Fruit fly (Drosophila melanogaster) whole organism, embryonic: ENCODE results near the gene cac.

ENCODE experiments used
- Adf1 ChIP-seq: fragments of 200-800 bp; sonication (Bioruptor generic); IDR thresholded peaks from 2 replicates; pipeline ENCODE4 v1.3.6; 2022; ENCODE audit warnings: missing biosample characterization, missing genetic modification characterization
- Atf-2 ChIP-seq: fragments of 200-800 bp; sonication (Bioruptor generic); optimal IDR thresholded peaks from 2 replicates; lab custom pipeline; 2016; ENCODE audit warnings: missing biosample characterization, missing genetic modification characterization
- Atf3 ChIP-seq: fragments of 200-800 bp; sonication (Bioruptor generic); optimal IDR thresholded peaks from 3 replicates; lab custom pipeline; 2016; ENCODE audit warnings: missing biosample characterization, missing genetic modification characterization
- B-H1 ChIP-seq: fragments of 200-800 bp; sonication (Bioruptor generic); IDR thresholded peaks from 3 replicates; pipeline ENCODE4 v1.3.6; 2022; ENCODE audit warnings: missing biosample characterization, missing genetic modification characterization
- B-H2 ChIP-seq: fragments of 200-800 bp; sonication (Bioruptor generic); optimal IDR thresholded peaks from 2 replicates; lab custom pipeline; 2018; ENCODE audit warnings: missing biosample characterization, mild to moderate bottlenecking, missing genetic modification characterization
- CG10147 ChIP-seq: fragments of 200-800 bp; sonication (Bioruptor generic); optimal IDR thresholded peaks from 2 replicates; lab custom pipeline; 2019; ENCODE audit warnings: missing biosample characterization, mild to moderate bottlenecking, missing genetic modification characterization, moderate library complexity
- CG11695 ChIP-seq: fragments of 200-800 bp; sonication (Bioruptor generic); IDR thresholded peaks from 3 replicates; pipeline ENCODE4 v1.3.6; 2022; ENCODE audit warnings: missing biosample characterization, missing genetic modification characterization
- CG11723 ChIP-seq: fragments of 200-800 bp; sonication (Bioruptor generic); optimal IDR thresholded peaks from 2 replicates; lab custom pipeline; 2017; ENCODE audit warnings: missing biosample characterization, mild to moderate bottlenecking, missing genetic modification characterization
- CG13287 ChIP-seq: fragments of 200-800 bp; sonication (Bioruptor generic); IDR thresholded peaks from 2 replicates; pipeline ENCODE4 v1.3.6; 2022; ENCODE audit warnings: missing biosample characterization, missing genetic modification characterization; ENCODE audit not compliant: partially characterized antibody
- CG13296 ChIP-seq: fragments of 200-800 bp; sonication (Bioruptor generic); optimal IDR thresholded peaks from 3 replicates; lab custom pipeline; 2018; ENCODE audit warnings: missing biosample characterization, mild to moderate bottlenecking, missing genetic modification characterization
- CG14441 ChIP-seq: fragments of 200-800 bp; sonication (Bioruptor generic); IDR thresholded peaks from 2 replicates; pipeline ENCODE4 v1.3.6; 2022; ENCODE audit warnings: missing biosample characterization, missing genetic modification characterization
- CG14667 ChIP-seq: fragments of 200-800 bp; sonication (Bioruptor generic); IDR thresholded peaks from 2 replicates; pipeline ENCODE4 v1.3.6; 2022; ENCODE audit warnings: missing biosample characterization, missing genetic modification characterization
- CG14860 ChIP-seq: fragments of 200-800 bp; sonication (Bioruptor generic); IDR thresholded peaks from 3 replicates; pipeline ENCODE4 v1.3.6; 2022; ENCODE audit warnings: missing biosample characterization, missing genetic modification characterization; ENCODE audit not compliant: partially characterized antibody
- CG1792 ChIP-seq: fragments of 200-800 bp; sonication (Bioruptor generic); optimal IDR thresholded peaks from 2 replicates; lab custom pipeline; 2016; ENCODE audit warnings: missing biosample characterization, missing genetic modification characterization
- CG18599 ChIP-seq: fragments of 200-800 bp; sonication (Bioruptor generic); optimal IDR thresholded peaks from 3 replicates; lab custom pipeline; 2017; ENCODE audit warnings: missing biosample characterization, missing genetic modification characterization, mild to moderate bottlenecking, moderate library complexity, missing genetic modification reagents
- CG2199 ChIP-seq: fragments of 200-800 bp; sonication (Bioruptor generic); IDR thresholded peaks from 3 replicates; pipeline ENCODE4 v1.3.6; 2022; ENCODE audit warnings: missing biosample characterization, missing genetic modification characterization
- CG3407 ChIP-seq: fragments of 200-800 bp; sonication (Bioruptor generic); optimal IDR thresholded peaks from 2 replicates; lab custom pipeline; 2018; ENCODE audit warnings: missing biosample characterization, mild to moderate bottlenecking, missing genetic modification characterization
- CG34422 ChIP-seq: fragments of 200-800 bp; sonication (Bioruptor generic); IDR thresholded peaks from 3 replicates; pipeline ENCODE4 v1.3.6; 2022; ENCODE audit warnings: missing biosample characterization, missing genetic modification characterization
- CG3726 ChIP-seq: fragments of 200-800 bp; sonication (Bioruptor generic); IDR thresholded peaks from 3 replicates; pipeline ENCODE4, ENCODE4 v1.3.6; 2022; ENCODE audit warnings: missing biosample characterization, missing genetic modification characterization
- CG43689 ChIP-seq: fragments of 200-800 bp; sonication (Bioruptor generic); IDR thresholded peaks from 2 replicates; pipeline ENCODE4 v1.3.6; 2022; ENCODE audit warnings: missing biosample characterization, missing genetic modification characterization
- CG8290 ChIP-seq, 3 experiments: fragments of 200-800 bp; sonication (Bioruptor generic); optimal IDR thresholded peaks; 2 replicates each; lab custom pipeline; 2016 to 2019; ENCODE audit warnings: missing biosample characterization in 3 of 3, missing genetic modification characterization in 3 of 3, mild to moderate bottlenecking in 2 of 3, moderate library complexity in 1 of 3
- CG8765 ChIP-seq: fragments of 200-800 bp; sonication (Bioruptor generic); IDR thresholded peaks from 2 replicates; pipeline ENCODE4 v1.3.6; 2022; ENCODE audit warnings: missing biosample characterization, missing genetic modification characterization
- Dip2 ChIP-seq: fragments of 200-800 bp; sonication (Bioruptor generic); IDR thresholded peaks from 2 replicates; pipeline ENCODE4 v1.3.6; 2022; ENCODE audit warnings: missing biosample characterization, missing genetic modification characterization
- Dip3 ChIP-seq: fragments of 200-800 bp; sonication (Bioruptor generic); optimal IDR thresholded peaks from 3 replicates; lab custom pipeline; 2016; ENCODE audit warnings: missing biosample characterization, missing genetic modification characterization
- Gug ChIP-seq: fragments of 200-800 bp; sonication (Bioruptor generic); IDR thresholded peaks from 4 replicates; pipeline ENCODE4 v1.3.6; 2022; ENCODE audit warnings: missing biosample characterization, missing genetic modification characterization
- MESR4 ChIP-seq: fragments of 200-800 bp; sonication (Bioruptor generic); optimal IDR thresholded peaks from 2 replicates; lab custom pipeline; 2018; ENCODE audit warnings: missing biosample characterization, mild to moderate bottlenecking, missing genetic modification characterization, moderate library complexity
- MTF-1 ChIP-seq: fragments of 200-800 bp; sonication (Bioruptor generic); optimal IDR thresholded peaks from 2 replicates; lab custom pipeline; 2018; ENCODE audit warnings: missing biosample characterization, mild to moderate bottlenecking, missing genetic modification characterization, borderline replicate concordance
- NC2β ChIP-seq: fragments of 200-800 bp; sonication (Bioruptor generic); optimal IDR thresholded peaks from 2 replicates; lab custom pipeline; 2016; ENCODE audit warnings: missing biosample characterization, missing genetic modification characterization
- NK7.1 ChIP-seq: fragments of 200-800 bp; sonication (Bioruptor generic); optimal IDR thresholded peaks from 3 replicates; lab custom pipeline; 2016; ENCODE audit warnings: missing biosample characterization, missing genetic modification characterization
- Optix ChIP-seq: fragments of 200-800 bp; sonication (Bioruptor generic); IDR thresholded peaks from 3 replicates; pipeline ENCODE4 v1.3.6; 2022; ENCODE audit warnings: missing biosample characterization, missing genetic modification characterization
- Rx ChIP-seq: fragments of 200-800 bp; sonication (Bioruptor generic); IDR thresholded peaks from 2 replicates; pipeline ENCODE4 v1.3.6; 2022; ENCODE audit warnings: missing biosample characterization, missing genetic modification characterization
- Sin3A ChIP-seq: fragments of >200 bp; optimal IDR thresholded peaks from 2 replicates; lab custom pipeline; 2018
- Sox102F ChIP-seq: fragments of 200-800 bp; sonication (Bioruptor generic); optimal IDR thresholded peaks from 2 replicates; lab custom pipeline; 2018; ENCODE audit warnings: missing biosample characterization, mild to moderate bottlenecking, missing genetic modification characterization, moderate library complexity
- Stat92E ChIP-seq, 3 experiments: fragments of >200 bp in 2 of 3; fragments of 200-800 bp in 1 of 3; sonication (Bioruptor generic) in 1 of 3; optimal IDR thresholded peaks; 2 replicates each; lab custom pipeline; 2017 to 2019; ENCODE audit warnings: missing biosample characterization in 3 of 3, missing genetic modification characterization in 3 of 3, mild to moderate bottlenecking in 1 of 3, moderate library complexity in 1 of 3
- Xbp1 ChIP-seq: fragments of 200-800 bp; sonication (Bioruptor generic); optimal IDR thresholded peaks from 3 replicates; lab custom pipeline; 2016; ENCODE audit warnings: missing biosample characterization, mild to moderate bottlenecking, missing genetic modification characterization
- bcd ChIP-seq: fragments of 200-800 bp; sonication (Bioruptor generic); optimal IDR thresholded peaks from 2 replicates; lab custom pipeline; 2017; ENCODE audit warnings: missing biosample characterization, mild to moderate bottlenecking, missing genetic modification characterization
- bowl ChIP-seq: fragments of 200-800 bp; sonication (Bioruptor generic); IDR thresholded peaks from 2 replicates; pipeline ENCODE4 v1.3.6; 2022; ENCODE audit warnings: missing biosample characterization, missing genetic modification characterization
- btn ChIP-seq: fragments of 200-800 bp; sonication (Bioruptor generic); optimal IDR thresholded peaks from 2 replicates; lab custom pipeline; 2016; ENCODE audit warnings: missing biosample characterization, missing genetic modification characterization
- chinmo ChIP-seq: fragments of 200-800 bp; sonication (Bioruptor generic); IDR thresholded peaks from 4 replicates; pipeline ENCODE4 v1.3.6; 2022; ENCODE audit warnings: missing biosample characterization, missing genetic modification characterization; ENCODE audit not compliant: partially characterized antibody
- chn ChIP-seq: fragments of 200-800 bp; sonication (Bioruptor generic); optimal IDR thresholded peaks from 2 replicates; lab custom pipeline; 2016; ENCODE audit warnings: missing biosample characterization, missing genetic modification characterization
- da ChIP-seq: fragments of 200-800 bp; sonication (Bioruptor generic); optimal IDR thresholded peaks from 2 replicates; lab custom pipeline; 2016; ENCODE audit warnings: missing biosample characterization, missing genetic modification characterization
- dati ChIP-seq: fragments of 200-800 bp; sonication (Bioruptor generic); IDR thresholded peaks from 2 replicates; pipeline ENCODE4 v1.3.6; 2022; ENCODE audit warnings: missing biosample characterization, missing genetic modification characterization
- esg ChIP-seq: fragments of 200-800 bp; sonication (Bioruptor generic); conservative IDR thresholded peaks from 2 replicates; pipeline ENCODE4 v1.3.6; 2022; ENCODE audit warnings: missing biosample characterization, missing genetic modification characterization
- grau ChIP-seq: fragments of 200-800 bp; optimal IDR thresholded peaks from 3 replicates; lab custom pipeline; 2019; ENCODE audit warnings: missing biosample characterization, mild to moderate bottlenecking, missing genetic modification characterization, moderate library complexity
- kay ChIP-seq: fragments of 200-800 bp; sonication (Bioruptor generic); optimal IDR thresholded peaks from 2 replicates; lab custom pipeline; 2016; ENCODE audit warnings: missing biosample characterization, missing genetic modification characterization
- peb ChIP-seq: fragments of 200-800 bp; sonication (Bioruptor generic); IDR thresholded peaks from 2 replicates; pipeline ENCODE4 v1.3.6; 2022; ENCODE audit warnings: missing biosample characterization, missing genetic modification characterization
- psq ChIP-seq: fragments of 200-800 bp; sonication (Bioruptor generic); optimal IDR thresholded peaks from 2 replicates; lab custom pipeline; 2017; ENCODE audit warnings: missing biosample characterization, missing genetic modification characterization
- pzg ChIP-seq: fragments of 200-800 bp; sonication (Bioruptor generic); optimal IDR thresholded peaks from 3 replicates; lab custom pipeline; 2018; ENCODE audit warnings: missing biosample characterization, mild to moderate bottlenecking, missing genetic modification characterization, moderate library complexity
- tap ChIP-seq: fragments of 200-800 bp; optimal IDR thresholded peaks from 3 replicates; lab custom pipeline; 2019; ENCODE audit warnings: missing biosample characterization, mild to moderate bottlenecking, missing genetic modification characterization, moderate library complexity
- vnd ChIP-seq: fragments of 200-800 bp; sonication (Bioruptor generic); IDR thresholded peaks from 3 replicates; pipeline ENCODE4 v1.3.6; 2022; ENCODE audit warnings: missing biosample characterization, missing genetic modification characterization; ENCODE audit not compliant: partially characterized antibody

The cac gene

dm6 chrX:11920959-11921358 lies 63.9 kb downstream of the cac start (continued):
- peak in 1 of 3 experiments; percentile 45 for TF ChIP-seq Stat92E (GFP tag; optimal IDR thresholded peaks at IDR 0.05; lab: Kevin White, UChicago)
- TF ChIP-seq peb (GFP tag; lab: Robert Waterston, UW): peak; percentile 74
- TF ChIP-seq btn (GFP tag; lab: Kevin White, UChicago): no peak
- TF ChIP-seq Atf-2 (GFP tag; lab: Kevin White, UChicago): peak; percentile 69
- peak; percentile 54; the same call in 1 of the 2 replicates for TF ChIP-seq bowl (GFP tag; lab: Robert Waterston, UW)
- peak; percentile 90 for TF ChIP-seq Xbp1 (GFP tag; lab: Kevin White, UChicago)
- TF ChIP-seq NK7.1 (GFP tag; lab: Kevin White, UChicago): peak; percentile 60
- TF ChIP-seq Atf3 (GFP tag; lab: Kevin White, UChicago): peak; percentile 43
- TF ChIP-seq chn (GFP tag; lab: Kevin White, UChicago): peak; percentile 69
- peak; percentile 63 for TF ChIP-seq B-H2 (GFP tag; lab: Kevin White, UChicago)
- peak; percentile 87 for TF ChIP-seq CG34422 (GFP tag; lab: Robert Waterston, UW)
- peak; percentile 58 for TF ChIP-seq Gug
- peak; percentile 5 for TF ChIP-seq MESR4 (GFP tag; lab: Kevin White, UChicago)
- no peak for TF ChIP-seq Optix (GFP tag; lab: Robert Waterston, UW)
- peak; percentile 34 for TF ChIP-seq psq (GFP tag; lab: Kevin White, UChicago)
- TF ChIP-seq CG13287: no peak
- TF ChIP-seq CG2199 (GFP tag; lab: Robert Waterston, UW): 0 out of 3 replicates have a peak, but pooled peaks have one; percentile 42
- TF ChIP-seq CG8290 (GFP tag; optimal IDR thresholded peaks at IDR 0.05; lab: Kevin White, UChicago): peak; percentile 71
- TF ChIP-seq CG8290 (tag; optimal IDR thresholded peaks at IDR 0.05; lab: Kevin White, UChicago): peak in 1 of 2 experiments; percentile 39
- peak; percentile 69 for TF ChIP-seq Dip3
- peak; percentile 92 for TF ChIP-seq CG10147 (GFP tag; lab: Kevin White, UChicago)
- TF ChIP-seq CG14860 (GFP tag; lab: Robert Waterston, UW): no peak
- peak; percentile 58 for TF ChIP-seq Adf1 (GFP tag; lab: Robert Waterston, UW)
- TF ChIP-seq esg (GFP tag; lab: Robert Waterston, UW): peak; percentile 82
- peak; percentile 78; the same call in 2 of the 3 replicates for TF ChIP-seq CG3726 (GFP tag; lab: Robert Waterston, UW)
- 0 out of 2 replicates have a peak, but pooled peaks have one; percentile 18 for TF ChIP-seq CG8765 (GFP tag; lab: Robert Waterston, UW)
- 0 out of 2 replicates have a peak, but pooled peaks have one; percentile 19 for TF ChIP-seq Dip2 (GFP tag; lab: Robert Waterston, UW)
- TF ChIP-seq CG14667: peak; percentile 74
- TF ChIP-seq dati (GFP tag; lab: Robert Waterston, UW): 0 out of 2 replicates have a peak, but pooled peaks have one; percentile 16
- 0 out of 2 replicates have a peak, but pooled peaks have one; percentile 40 for TF ChIP-seq CG43689
- TF ChIP-seq pzg (GFP tag; lab: Kevin White, UChicago): no peak
- peak; percentile 93 for TF ChIP-seq grau
- TF ChIP-seq Sox102F: peak; percentile 93
- TF ChIP-seq Rx (GFP tag; lab: Robert Waterston, UW): peak; percentile 59; the same call in 1 of the 2 replicates
- peak; percentile 77 for TF ChIP-seq CG11723
- TF ChIP-seq kay (GFP tag; lab: Kevin White, UChicago): peak; percentile 59
- peak; percentile 87 for TF ChIP-seq CG18599 (GFP tag; lab: Kevin White, UChicago)
- TF ChIP-seq Sin3A: no peak
- TF ChIP-seq tap (tag; lab: Kevin White, UChicago): peak; percentile 88
- TF ChIP-seq MTF-1 (GFP tag; lab: Kevin White, UChicago): peak; percentile 65
- no peak for TF ChIP-seq chinmo (GFP tag; lab: Robert Waterston, UW)
- peak; percentile 93; the same call in 2 of the 3 replicates for TF ChIP-seq CG11695 (GFP tag; lab: Robert Waterston, UW)
- TF ChIP-seq B-H1 (GFP tag; lab: Robert Waterston, UW): peak; percentile 79
- peak; percentile 89 for TF ChIP-seq bcd (GFP tag; lab: Kevin White, UChicago)
- peak; percentile 88 for TF ChIP-seq CG13296
- peak; percentile 79 for TF ChIP-seq CG3407 (GFP tag; lab: Kevin White, UChicago)
- TF ChIP-seq CG1792 (GFP tag; lab: Kevin White, UChicago): peak; percentile 20
- peak; percentile 86 for TF ChIP-seq CG14441 (GFP tag; lab: Robert Waterston, UW)
- no peak for TF ChIP-seq vnd (GFP tag; lab: Robert Waterston, UW)
- TF ChIP-seq NC2β (GFP tag; lab: Kevin White, UChicago): peak; percentile 58
- peak; percentile 26 for TF ChIP-seq da (GFP tag; lab: Kevin White, UChicago)
